Worm (Caenorhabditis elegans): ENCODE results near the gene usp-14.

DNA sequence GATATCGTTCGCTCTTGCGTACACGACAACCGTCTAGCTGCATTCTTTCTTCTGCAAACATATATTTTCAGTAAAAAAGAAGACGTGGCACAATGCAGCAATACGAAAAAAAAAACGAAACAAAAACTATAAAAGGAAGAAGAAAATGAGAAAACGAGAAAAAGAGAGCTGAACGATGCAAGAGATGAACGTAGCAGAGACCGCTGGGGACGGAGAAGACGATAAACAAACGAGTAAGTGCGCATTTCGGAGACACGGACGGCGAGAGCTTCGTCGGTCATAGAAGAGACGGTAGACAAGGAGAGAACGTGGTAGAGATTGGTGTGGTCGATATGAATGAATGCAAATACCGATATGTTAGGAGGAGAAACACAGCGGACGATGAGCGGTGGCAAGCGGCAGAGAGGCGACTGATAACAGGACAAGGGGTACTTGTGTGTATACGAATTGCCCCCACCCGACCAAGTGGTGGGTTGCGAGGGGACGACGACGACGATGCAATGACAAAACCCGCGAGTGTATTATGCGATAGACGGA is 50.5 kb downstream of the usp-14 start, which contains the start of gene K04B12.2:
- TF ChIP-seq med-1 (GFP tag; optimal IDR thresholded peaks at IDR 0.05; ENCODE audit: insufficient read depth) (no peak), klf-2 (GFP tag; conservative IDR thresholded peaks at IDR 0.05) (no peak), flt-1 (GFP tag; IDR thresholded peaks at IDR 0.05) (0 out of 2 replicates have a peak, but pooled peaks have one; percentile 30), ztf-29 (GFP tag; IDR thresholded peaks at IDR 0.05) (no peak), ztf-23 (GFP tag; IDR thresholded peaks at IDR 0.05) (no peak)
